Worm (Caenorhabditis elegans): Measurements from ENCODE around the gene clc-27.

clc-27 gene

ce11 chrIII:1008091-1008490, at the start of gene clc-27:
Gene clc-27, plus strand, starts transcription at chrIII:1008391.
- TF ChIP-seq W03F9.2 (tag; optimal IDR thresholded peaks at IDR 0.05) (no peak), him-1 (tag; optimal IDR thresholded peaks at IDR 0.05) (no peak), dao-5 (tag; optimal IDR thresholded peaks at IDR 0.05) (no peak)

- TF ChIP-seq W03F9.2 (tag; optimal IDR thresholded peaks at IDR 0.05) (no peak), him-1 (tag; optimal IDR thresholded peaks at IDR 0.05) (no peak), dao-5 (tag; optimal IDR thresholded peaks at IDR 0.05) (no peak)
Measured at ce11 chrIII:961948-962347, 46.2 kb upstream of the clc-27 start, which contains the start of gene fbxa-51. Gene fbxa-51, plus strand, starts transcription at chrIII:962269.

ce11 chrIII:964637-965036, 43.6 kb upstream of the clc-27 start:
- TF ChIP-seq W03F9.2 (tag; optimal IDR thresholded peaks at IDR 0.05) = no peak
- no peak for TF ChIP-seq dao-5 (tag; optimal IDR thresholded peaks at IDR 0.05)
- TF ChIP-seq him-1 (tag; optimal IDR thresholded peaks at IDR 0.05) = no peak

ce11 chrIII:966259-966658, 41.9 kb upstream of the clc-27 start:
- TF ChIP-seq him-1 (tag; optimal IDR thresholded peaks at IDR 0.05) = no peak
- no peak for TF ChIP-seq W03F9.2 (tag; optimal IDR thresholded peaks at IDR 0.05)
- TF ChIP-seq dao-5 (tag; optimal IDR thresholded peaks at IDR 0.05) = no peak

- TF ChIP-seq W03F9.2 (tag; optimal IDR thresholded peaks at IDR 0.05) (no peak), dao-5 (tag; optimal IDR thresholded peaks at IDR 0.05) (no peak), him-1 (tag; optimal IDR thresholded peaks at IDR 0.05) (no peak)
Measured at ce11 chrIII:970928-971327, 37.3 kb upstream of the clc-27 start.

- no peak for TF ChIP-seq him-1 (tag; optimal IDR thresholded peaks at IDR 0.05)
Measured at ce11 chrIII:978889-979288, 29.3 kb upstream of the clc-27 start.

ce11 chrIII:981960-982359, 26.2 kb upstream of the clc-27 start:
- TF ChIP-seq W03F9.2 (tag; optimal IDR thresholded peaks at IDR 0.05) (no peak), dao-5 (tag; optimal IDR thresholded peaks at IDR 0.05) (no peak), him-1 (tag; optimal IDR thresholded peaks at IDR 0.05) (no peak)

ce11 chrIII:982961-983360, 25.2 kb upstream of the clc-27 start, which contains the start of gene tbc-10:
Gene tbc-10, plus strand, starts transcription at chrIII:983261.
- TF ChIP-seq W03F9.2 (tag; optimal IDR thresholded peaks at IDR 0.05) (no peak), dao-5 (tag; optimal IDR thresholded peaks at IDR 0.05) (no peak), him-1 (tag; optimal IDR thresholded peaks at IDR 0.05) (no peak)

- TF ChIP-seq W03F9.2 (tag; optimal IDR thresholded peaks at IDR 0.05) (no peak), dao-5 (tag; optimal IDR thresholded peaks at IDR 0.05) (no peak), him-1 (tag; optimal IDR thresholded peaks at IDR 0.05) (no peak)
Measured at ce11 chrIII:989558-989957, 18.6 kb upstream of the clc-27 start.

ce11 chrIII:991581-991980, 16.6 kb upstream of the clc-27 start, which contains the start of gene trp-2:
Gene trp-2, plus strand, starts transcription at chrIII:991881.
- TF ChIP-seq dao-5 (tag; optimal IDR thresholded peaks at IDR 0.05) (no peak), him-1 (tag; optimal IDR thresholded peaks at IDR 0.05) (no peak), W03F9.2 (tag; optimal IDR thresholded peaks at IDR 0.05) (no peak)

- TF ChIP-seq him-1 (tag; optimal IDR thresholded peaks at IDR 0.05) (no peak), W03F9.2 (tag; optimal IDR thresholded peaks at IDR 0.05) (no peak), dao-5 (tag; optimal IDR thresholded peaks at IDR 0.05) (no peak)
Measured at ce11 chrIII:996564-996963, 11.6 kb upstream of the clc-27 start.

- TF ChIP-seq W03F9.2 (tag; optimal IDR thresholded peaks at IDR 0.05) = no peak
Measured at ce11 chrIII:998855-999254, 9.3 kb upstream of the clc-27 start.

- TF ChIP-seq dao-5 (tag; optimal IDR thresholded peaks at IDR 0.05) (no peak), W03F9.2 (tag; optimal IDR thresholded peaks at IDR 0.05) (no peak), him-1 (tag; optimal IDR thresholded peaks at IDR 0.05) (no peak)
Measured at ce11 chrIII:1001297-1001696, 6.9 kb upstream of the clc-27 start, which contains the start of gene R06B10.7. Gene R06B10.7, minus strand, starts transcription at chrIII:1001397.

- TF ChIP-seq W03F9.2 (tag; optimal IDR thresholded peaks at IDR 0.05) (no peak), dao-5 (tag; optimal IDR thresholded peaks at IDR 0.05) (no peak), him-1 (tag; optimal IDR thresholded peaks at IDR 0.05) (no peak)
Measured at ce11 chrIII:1002510-1002909, 5.7 kb upstream of the clc-27 start, which contains the start of gene clec-150. Gene clec-150, plus strand, starts transcription at chrIII:1002707.

ce11 chrIII:1004464-1004863, 3.7 kb upstream of the clc-27 start:
- TF ChIP-seq him-1 (tag; optimal IDR thresholded peaks at IDR 0.05) (no peak), W03F9.2 (tag; optimal IDR thresholded peaks at IDR 0.05) (no peak)

Measured in whole organism, L4/young adult.